Worm (Caenorhabditis elegans) whole organism, L4 larva: ENCODE measurements around the gene cgt-1.

Experiments used
- ZK546.5 ChIP-seq, 2 experiments: sonication (generic microtip); optimal IDR thresholded peaks; 2 replicates each; lab custom pipeline; 2017; ENCODE audit warnings: missing biosample characterization in 2 of 2, missing genetic modification characterization in 2 of 2
- nhr-77 ChIP-seq: fragments of 150-350 bp; optimal IDR thresholded peaks from 2 replicates; lab custom pipeline; 2014; ENCODE audit warnings: missing biosample characterization, missing genetic modification characterization

DNA sequence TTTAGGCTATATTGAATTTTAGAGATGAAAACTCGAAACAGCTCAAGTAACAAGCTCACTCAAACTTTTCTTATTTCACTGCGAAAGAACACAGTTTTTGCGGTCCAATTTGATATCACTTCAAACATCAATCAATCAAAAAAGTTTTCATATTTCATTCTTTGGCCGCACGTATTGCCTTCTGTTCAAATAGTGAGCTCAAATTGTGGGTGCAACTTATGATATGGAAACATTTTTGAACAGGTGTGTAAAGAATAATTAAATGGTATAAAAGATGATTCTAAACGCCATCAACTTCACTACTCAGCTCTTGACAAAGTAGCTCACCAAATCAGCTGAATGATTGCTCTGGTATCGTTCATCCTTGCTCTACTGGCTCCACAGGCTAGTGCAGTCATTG is 11.0 kb upstream of the cgt-1 start, which contains the start of gene T06C12.14:
- TF ChIP-seq ZK546.5 (tag; optimal IDR thresholded peaks at IDR 0.05; lab: Kevin White, UChicago) (no peak), nhr-77 (tag; lab: Kevin White, UChicago) (no peak)
